Worm (Caenorhabditis elegans) whole organism, young adult: ENCODE results near the gene sri-57.
"Not testable (repeated sequence)": the region's sequence is repeated elsewhere in the genome, so short reads cannot be mapped to it uniquely, and the experiment has no call there.

Experiments
- C17E4.6 ChIP-seq: fragments of 200-800 bp; sonication (Bioruptor generic); IDR thresholded peaks from 2 replicates; pipeline ENCODE4 v1.3.6; 2022; ENCODE audit warnings: missing genetic modification reagents, missing genetic modification characterization, missing compliant biosample characterization
- F33H1.4 ChIP-seq: fragments of 200-800 bp; sonication (Bioruptor generic); IDR thresholded peaks from 2 replicates; pipeline ENCODE4 v1.3.6; 2022; ENCODE audit warnings: missing genetic modification reagents, missing genetic modification characterization, missing compliant biosample characterization
- F37B4.10 ChIP-seq: fragments of 200-800 bp; sonication (Bioruptor generic); IDR thresholded peaks from 2 replicates; pipeline ENCODE4 v1.3.6; 2022; ENCODE audit warnings: missing genetic modification characterization, missing compliant biosample characterization
- K12H6.12 ChIP-seq: fragments of 200-800 bp; sonication (Bioruptor generic); optimal IDR thresholded peaks from 2 replicates; lab custom pipeline; 2018; ENCODE audit warnings: mild to moderate bottlenecking, missing genetic modification characterization, missing compliant biosample characterization
- T07F8.4 ChIP-seq: sonication (generic microtip); optimal IDR thresholded peaks from 2 replicates; lab custom pipeline; 2016; ENCODE audit warnings: mild to moderate bottlenecking, missing genetic modification characterization, moderate library complexity, missing compliant biosample characterization
- T26A5.8 ChIP-seq: sonication (generic microtip); optimal IDR thresholded peaks from 2 replicates; lab custom pipeline; 2016; ENCODE audit warnings: missing genetic modification characterization, missing compliant biosample characterization
- Y56A3A.18 ChIP-seq: fragments of 200-800 bp; sonication (Bioruptor generic); IDR thresholded peaks from 2 replicates; pipeline ENCODE4 v1.3.6; 2022; ENCODE audit warnings: missing genetic modification reagents, missing genetic modification characterization, missing compliant biosample characterization
- akir-1 ChIP-seq: fragments of 200-800 bp; sonication (Bioruptor generic); optimal IDR thresholded peaks from 2 replicates; lab custom pipeline; 2018; ENCODE audit warnings: mild to moderate bottlenecking, missing genetic modification characterization, moderate library complexity, missing compliant biosample characterization
- aptf-2 ChIP-seq: fragments of 200-800 bp; sonication (Bioruptor generic); conservative IDR thresholded peaks from 2 replicates; pipeline ENCODE4 v1.3.6; 2022; ENCODE audit warnings: missing genetic modification reagents, missing genetic modification characterization, missing compliant biosample characterization
- athp-1 ChIP-seq: sonication (generic microtip); optimal IDR thresholded peaks from 2 replicates; lab custom pipeline; 2017; ENCODE audit warnings: mild to moderate bottlenecking, missing genetic modification characterization, missing compliant biosample characterization
- attf-6 ChIP-seq: fragments of 200-800 bp; sonication (Bioruptor generic); IDR thresholded peaks from 2 replicates; pipeline ENCODE4 v1.3.6; 2022; ENCODE audit warnings: missing genetic modification reagents, missing genetic modification characterization, missing compliant biosample characterization
- die-1 ChIP-seq: sonication (generic microtip); optimal IDR thresholded peaks from 2 replicates; lab custom pipeline; 2016; ENCODE audit warnings: missing genotype, mild to moderate bottlenecking, missing genetic modification characterization, missing compliant biosample characterization
- egl-18 ChIP-seq: fragments of 200-800 bp; sonication (Bioruptor generic); IDR thresholded peaks from 2 replicates; pipeline ENCODE4 v1.3.6; 2022; ENCODE audit warnings: missing genetic modification reagents, missing genetic modification characterization, missing compliant biosample characterization
- ets-4 ChIP-seq: fragments of 200-800 bp; sonication (Bioruptor generic); optimal IDR thresholded peaks from 2 replicates; lab custom pipeline; 2018; ENCODE audit warnings: mild to moderate bottlenecking, missing genetic modification characterization, missing compliant biosample characterization
- hlh-12 ChIP-seq: sonication (generic microtip); optimal IDR thresholded peaks from 2 replicates; lab custom pipeline; 2016; ENCODE audit warnings: missing genetic modification characterization, missing compliant biosample characterization
- hmg-20 ChIP-seq: fragments of 200-800 bp; sonication (Bioruptor generic); IDR thresholded peaks from 2 replicates; pipeline ENCODE4 v1.3.6; 2022; ENCODE audit warnings: missing genetic modification reagents, missing genetic modification characterization, missing compliant biosample characterization
- let-526 ChIP-seq: fragments of 200-800 bp; sonication (Bioruptor generic); IDR thresholded peaks from 2 replicates; pipeline ENCODE4 v1.3.6; 2022; ENCODE audit warnings: missing genetic modification reagents, missing genetic modification characterization, missing compliant biosample characterization
- mxl-1 ChIP-seq: sonication (generic microtip); optimal IDR thresholded peaks from 2 replicates; lab custom pipeline; 2016; ENCODE audit warnings: missing genetic modification characterization, missing compliant biosample characterization
- nfya-1 ChIP-seq: sonication (generic microtip); optimal IDR thresholded peaks from 2 replicates; lab custom pipeline; 2017; ENCODE audit warnings: antibody characterized with exemption, missing compliant biosample characterization, missing genetic modification characterization, borderline replicate concordance; ENCODE audit not compliant: insufficient read depth
- rcor-1 ChIP-seq: fragments of 200-800 bp; sonication (Bioruptor generic); IDR thresholded peaks from 2 replicates; pipeline ENCODE4 v1.3.6; 2022; ENCODE audit warnings: missing genetic modification reagents, missing genetic modification characterization, missing compliant biosample characterization
- repo-1 ChIP-seq: sonication (generic microtip); optimal IDR thresholded peaks from 2 replicates; lab custom pipeline; 2017; ENCODE audit warnings: mild to moderate bottlenecking, missing genetic modification characterization, missing compliant biosample characterization
- somi-1 ChIP-seq: fragments of 200-800 bp; sonication (Bioruptor generic); optimal IDR thresholded peaks from 2 replicates; lab custom pipeline; 2018; ENCODE audit warnings: mild to moderate bottlenecking, missing genetic modification characterization, missing compliant biosample characterization
- tbx-9 ChIP-seq: sonication (generic microtip); optimal IDR thresholded peaks from 2 replicates; lab custom pipeline; 2016; ENCODE audit warnings: borderline replicate concordance, missing genetic modification characterization, inconsistent platforms, missing compliant biosample characterization

sri-57 gene

ce11 chrII:2622480-2622879 is 49.7 kb downstream of the sri-57 start, which contains the start of gene D2062.5:
D2062.5 (plus strand) TSS chrII:2622780.
- TF ChIP-seq Y56A3A.18 (GFP tag; lab: Robert Waterston, UW) = no peak
- no peak for TF ChIP-seq attf-6 (GFP tag; lab: Robert Waterston, UW)
- no peak for TF ChIP-seq F33H1.4 (GFP tag; lab: Robert Waterston, UW)
- no peak for TF ChIP-seq athp-1 (tag; lab: Kevin White, UChicago)
- no peak for TF ChIP-seq K12H6.12 (tag; lab: Kevin White, UChicago)
- TF ChIP-seq nfya-1 (tag; lab: Kevin White, UChicago) = no peak
- TF ChIP-seq mxl-1 (tag; lab: Kevin White, UChicago) = no peak
- no peak for TF ChIP-seq somi-1 (GFP tag; lab: Kevin White, UChicago)
- TF ChIP-seq F37B4.10 (GFP tag; lab: Robert Waterston, UW) = no peak
- no peak for TF ChIP-seq egl-18
- no peak for TF ChIP-seq ets-4
- no peak for TF ChIP-seq akir-1
- TF ChIP-seq C17E4.6 (GFP tag; lab: Robert Waterston, UW) = no peak
- TF ChIP-seq repo-1 = no peak
- no peak for TF ChIP-seq die-1 (tag; lab: Kevin White, UChicago)
- TF ChIP-seq aptf-2 (GFP tag; lab: Robert Waterston, UW) = no peak
- no peak for TF ChIP-seq T07F8.4
- no peak for TF ChIP-seq hlh-12 (tag; lab: Kevin White, UChicago)

- TF ChIP-seq T26A5.8 (tag; lab: Kevin White, UChicago); hmg-20 (GFP tag; lab: Robert Waterston, UW); let-526 (GFP tag; lab: Robert Waterston, UW): not testable (repeated sequence)
Observed at ce11 chrII:2619148-2619547, 53.1 kb downstream of the sri-57 start, which contains the start of gene msrp-6. msrp-6 (plus strand) TSS chrII:2619448.

- TF ChIP-seq rcor-1 (GFP tag; lab: Robert Waterston, UW); tbx-9; nfya-1 (tag; lab: Kevin White, UChicago): not testable (repeated sequence)
Observed at ce11 chrII:2616634-2617033, 55.6 kb downstream of the sri-57 start, which contains the start of gene msrp-5. msrp-5 (plus strand) TSS chrII:2616934.
